Worm (Caenorhabditis elegans) whole organism, mixed stage, embryonic: ENCODE results near the gene M151.1.

ENCODE experiments used
- blmp-1 ChIP-seq: fragments of 150-350 bp; optimal IDR thresholded peaks from 2 replicates; lab custom pipeline; 2014; ENCODE audit warnings: missing biosample characterization, missing genetic modification characterization
- cnd-1 ChIP-seq: fragments of 200-800 bp; sonication (Bioruptor generic); optimal IDR thresholded peaks from 2 replicates; lab custom pipeline; 2018; ENCODE audit warnings: mild to moderate bottlenecking, missing genetic modification characterization, missing compliant biosample characterization
- nhr-28 ChIP-seq: fragments of 150-350 bp; optimal IDR thresholded peaks from 2 replicates; lab custom pipeline; 2014; ENCODE audit warnings: missing biosample characterization, missing genetic modification characterization
- sem-2 ChIP-seq: fragments of 200-800 bp; sonication (Bioruptor generic); optimal IDR thresholded peaks from 2 replicates; lab custom pipeline; 2018; ENCODE audit warnings: mild to moderate bottlenecking, missing genetic modification characterization, missing compliant biosample characterization
- unc-120 ChIP-seq: sonication (generic microtip); optimal IDR thresholded peaks from 2 replicates; lab custom pipeline; 2017; ENCODE audit warnings: missing genetic modification characterization, missing compliant biosample characterization; ENCODE audit not compliant: poor library complexity, severe bottlenecking

DNA sequence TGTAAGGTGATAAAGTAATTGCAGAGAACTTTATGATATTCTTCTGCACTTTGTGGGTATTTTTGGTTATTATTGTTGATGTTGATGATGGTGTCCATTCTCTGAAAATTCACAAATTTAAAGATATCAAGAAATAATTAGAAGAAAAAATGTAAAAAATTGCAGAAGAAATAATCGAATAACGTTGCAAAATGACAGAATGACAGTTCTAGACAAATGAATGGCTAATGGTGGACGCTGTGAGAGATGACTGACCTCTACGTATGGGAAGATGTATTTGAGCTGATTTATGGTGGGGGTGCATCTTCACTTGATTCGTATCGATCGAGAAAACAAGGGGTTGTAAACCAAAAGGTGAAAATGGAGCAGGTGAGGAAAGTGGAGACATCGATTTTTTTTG lies 32.2 kb downstream of the M151.1 start, which contains the start of gene sea-1:
- no peak for TF ChIP-seq unc-120
- no peak for TF ChIP-seq cnd-1
- no peak for TF ChIP-seq nhr-28 (tag; lab: Kevin White, UChicago)
- no peak for TF ChIP-seq blmp-1
- TF ChIP-seq sem-2 (GFP tag; lab: Kevin White, UChicago), result no peak
